Fruit fly (Drosophila melanogaster): ENCODE results near the gene Sec13.

The Sec13 gene

dm6 chr3R:23395720-23396119 is 39.6 kb downstream of the Sec13 start (continued):
- no peak for TF ChIP-seq CG1621 (tag; optimal IDR thresholded peaks at IDR 0.05)
- TF ChIP-seq acj6 (GFP tag; optimal IDR thresholded peaks at IDR 0.05), result peak; percentile 3
- TF ChIP-seq CG6276 (GFP tag; optimal IDR thresholded peaks at IDR 0.05), result peak; percentile 72
- TF ChIP-seq CG8632 (GFP tag; optimal IDR thresholded peaks at IDR 0.05), result no peak
- TF ChIP-seq CG11902 (GFP tag; optimal IDR thresholded peaks at IDR 0.05), result no peak
- TF ChIP-seq esn (GFP tag; optimal IDR thresholded peaks at IDR 0.05), result no peak
- no peak for TF ChIP-seq CG31627 (GFP tag; optimal IDR thresholded peaks at IDR 0.05)
- peak; percentile 60 for TF ChIP-seq Lpt (GFP tag; optimal IDR thresholded peaks at IDR 0.05)
- TF ChIP-seq Eip75B (GFP tag; optimal IDR thresholded peaks at IDR 0.05), result no peak
- peak; percentile 61 for TF ChIP-seq dac (GFP tag; optimal IDR thresholded peaks at IDR 0.05)
- peak; percentile 52 for TF ChIP-seq CG4318 (GFP tag; optimal IDR thresholded peaks at IDR 0.05)
- TF ChIP-seq Hr39 (GFP tag; optimal IDR thresholded peaks at IDR 0.05), result no peak
- peak in 1 of 2 experiments; percentile 49 for TF ChIP-seq salr (GFP tag; optimal IDR thresholded peaks at IDR 0.05)
- no peak for TF ChIP-seq CG3032 (tag; optimal IDR thresholded peaks at IDR 0.05)
- no peak for TF ChIP-seq Ets96B (tag; optimal IDR thresholded peaks at IDR 0.05)
- no peak for TF ChIP-seq CG6808 (GFP tag; optimal IDR thresholded peaks at IDR 0.05)
- no peak for TF ChIP-seq fd85E (GFP tag; optimal IDR thresholded peaks at IDR 0.05)
- peak; percentile 52; the same call in 1 of the 2 replicates for TF ChIP-seq Gug (GFP tag; IDR thresholded peaks at IDR 0.05)
- no peak for TF ChIP-seq CG16779 (tag; optimal IDR thresholded peaks at IDR 0.05)
- peak; percentile 49 for TF ChIP-seq OdsH (GFP tag; optimal IDR thresholded peaks at IDR 0.05)

DNA sequence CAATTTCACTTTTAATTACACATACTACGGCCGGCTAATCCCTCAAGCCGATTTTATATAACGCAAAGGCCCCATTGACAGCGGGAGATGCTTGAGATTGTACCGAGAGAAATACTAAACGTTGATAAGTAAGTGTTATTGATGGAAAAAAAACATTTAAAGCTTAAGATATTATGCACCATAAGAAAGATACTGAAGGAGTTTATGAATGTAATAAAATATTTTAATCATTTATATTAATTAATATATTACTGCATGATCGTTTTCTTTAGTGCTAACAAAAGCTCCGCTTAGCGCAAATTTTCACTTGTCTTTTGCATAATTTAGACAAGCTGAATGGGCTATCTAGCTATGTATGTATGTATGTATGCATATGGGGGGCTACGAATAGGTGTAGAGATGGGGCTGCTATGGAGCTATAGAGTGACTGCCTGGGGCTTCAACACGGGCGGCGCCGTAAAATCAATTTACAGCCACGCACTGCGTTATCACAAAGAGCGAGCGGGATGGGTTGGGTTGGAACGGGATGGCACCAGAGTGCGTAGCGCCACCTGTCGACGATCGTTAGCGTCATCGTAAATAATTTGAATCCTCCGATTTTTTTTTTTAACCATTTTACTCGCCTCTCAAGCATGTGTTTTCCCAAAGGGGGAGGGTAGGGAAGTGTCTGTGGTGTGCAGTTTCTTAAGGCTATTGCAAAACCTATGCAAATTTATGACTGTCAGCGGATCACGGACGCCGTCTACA is 40.6 kb downstream of the Sec13 start:
- TF ChIP-seq CG11294 (GFP tag; IDR thresholded peaks at IDR 0.05), result no peak
- TF ChIP-seq svp (GFP tag), result no peak
- no peak for TF ChIP-seq dac (GFP tag; optimal IDR thresholded peaks at IDR 0.05)
- TF ChIP-seq achi (GFP tag; optimal IDR thresholded peaks at IDR 0.05), result peak; percentile 2
- TF ChIP-seq CG6163 (GFP tag; IDR thresholded peaks at IDR 0.05), result 0 out of 3 replicates have a peak, but pooled peaks have one; percentile 42
- peak; percentile 55 for TF ChIP-seq CG6276 (GFP tag; optimal IDR thresholded peaks at IDR 0.05)
- peak; percentile 4 for TF ChIP-seq OdsH (GFP tag; optimal IDR thresholded peaks at IDR 0.05)
- TF ChIP-seq CG10631 (GFP tag; optimal IDR thresholded peaks at IDR 0.05), result peak; percentile 18
- peak; percentile 69 for TF ChIP-seq CG15336 (GFP tag; IDR thresholded peaks at IDR 0.05)
- no peak for TF ChIP-seq Eip93F (GFP tag; optimal IDR thresholded peaks at IDR 0.05)
- peak; percentile 19 for TF ChIP-seq CG4318 (GFP tag; optimal IDR thresholded peaks at IDR 0.05)
- TF ChIP-seq CG34406 (GFP tag; optimal IDR thresholded peaks at IDR 0.05), result no peak
- TF ChIP-seq Lpt (GFP tag; optimal IDR thresholded peaks at IDR 0.05), result peak; percentile 19
- TF ChIP-seq CG8119 (GFP tag; IDR thresholded peaks at IDR 0.05), result peak; percentile 77
- peak; percentile 63 for TF ChIP-seq CG32006 (GFP tag; optimal IDR thresholded peaks at IDR 0.05)
- TF ChIP-seq eg (GFP tag; IDR thresholded peaks at IDR 0.05), result peak; percentile 42; the same call in 1 of the 3 replicates
- TF ChIP-seq Eip78C (GFP tag), result peak; percentile 63
- peak; percentile 39 for TF ChIP-seq Hr4 (GFP tag; optimal IDR thresholded peaks at IDR 0.05)
- TF ChIP-seq CG6792 (GFP tag; optimal IDR thresholded peaks at IDR 0.05), result no peak
- TF ChIP-seq Sox15 (GFP tag; optimal IDR thresholded peaks at IDR 0.05), result no peak

dm6 chr3R:23398979-23399378 is 42.9 kb downstream of the Sec13 start:
- peak; percentile 9 for TF ChIP-seq acj6 (GFP tag; optimal IDR thresholded peaks at IDR 0.05)
- TF ChIP-seq eg (GFP tag; IDR thresholded peaks at IDR 0.05), result peak; percentile 83
- TF ChIP-seq ss (GFP tag; optimal IDR thresholded peaks at IDR 0.05), result no peak
- TF ChIP-seq cyc (GFP tag; optimal IDR thresholded peaks at IDR 0.05), result no peak
- no peak for TF ChIP-seq CG11762 (GFP tag; optimal IDR thresholded peaks at IDR 0.05; ENCODE audit: insufficient read depth)
- no peak for TF ChIP-seq Sox14 (GFP tag; optimal IDR thresholded peaks at IDR 0.05)
- no peak for TF ChIP-seq spab (GFP tag; optimal IDR thresholded peaks at IDR 0.05)
- TF ChIP-seq Eip78C (GFP tag), result peak; percentile 67
- no peak for TF ChIP-seq CG3919 (GFP tag; optimal IDR thresholded peaks at IDR 0.05)
- no peak for TF ChIP-seq Smox (GFP tag; optimal IDR thresholded peaks at IDR 0.05)
- TF ChIP-seq fd59A (GFP tag; optimal IDR thresholded peaks at IDR 0.05), result no peak
- TF ChIP-seq pdm3 (GFP tag; optimal IDR thresholded peaks at IDR 0.05), result peak; percentile 15
- no peak for TF ChIP-seq CG16779 (tag; optimal IDR thresholded peaks at IDR 0.05)
- TF ChIP-seq Hr39 (GFP tag; optimal IDR thresholded peaks at IDR 0.05), result peak; percentile 2
- no peak for TF ChIP-seq Ets96B (tag; optimal IDR thresholded peaks at IDR 0.05)
- TF ChIP-seq Sox102F (GFP tag; optimal IDR thresholded peaks at IDR 0.05), result no peak
- no peak for TF ChIP-seq CG34406 (GFP tag; optimal IDR thresholded peaks at IDR 0.05)
- no peak for TF ChIP-seq Hr38 (GFP tag; optimal IDR thresholded peaks at IDR 0.05)
- no peak for TF ChIP-seq esn (GFP tag; optimal IDR thresholded peaks at IDR 0.05)
- TF ChIP-seq achi (GFP tag; optimal IDR thresholded peaks at IDR 0.05), result no peak
- no peak for TF ChIP-seq fkh (GFP tag; optimal IDR thresholded peaks at IDR 0.05)
- TF ChIP-seq CG4318 (GFP tag; optimal IDR thresholded peaks at IDR 0.05), result peak; percentile 11
- TF ChIP-seq Gug (GFP tag; IDR thresholded peaks at IDR 0.05), result peak; percentile 14; the same call in 1 of the 2 replicates

All from whole organism, prepupa.